Worm (Caenorhabditis elegans) whole organism, young adult: ENCODE data around the gene rps-8.

Experiments used
- F10E7.11 ChIP-seq: sonication (generic microtip); optimal IDR thresholded peaks from 2 replicates; lab custom pipeline; 2017; ENCODE audit warnings: mild to moderate bottlenecking, missing genetic modification characterization, moderate library complexity, missing compliant biosample characterization
- F37B4.10 ChIP-seq: fragments of 200-800 bp; sonication (Bioruptor generic); IDR thresholded peaks from 2 replicates; pipeline ENCODE4 v1.3.6; 2022; ENCODE audit warnings: missing genetic modification characterization, missing compliant biosample characterization
- F39B2.1 ChIP-seq: fragments of 200-800 bp; sonication (Bioruptor generic); IDR thresholded peaks from 2 replicates; pipeline ENCODE4 v1.3.6; 2022; ENCODE audit warnings: missing genetic modification reagents, missing genetic modification characterization, missing compliant biosample characterization
- K12H6.12 ChIP-seq: fragments of 200-800 bp; sonication (Bioruptor generic); optimal IDR thresholded peaks from 2 replicates; lab custom pipeline; 2018; ENCODE audit warnings: mild to moderate bottlenecking, missing genetic modification characterization, missing compliant biosample characterization
- T26A5.8 ChIP-seq: sonication (generic microtip); optimal IDR thresholded peaks from 2 replicates; lab custom pipeline; 2016; ENCODE audit warnings: missing genetic modification characterization, missing compliant biosample characterization
- Y53G8AR.9 ChIP-seq: fragments of 200-800 bp; sonication (Bioruptor generic); conservative IDR thresholded peaks from 2 replicates; pipeline ENCODE4 v1.3.6; 2022; ENCODE audit warnings: missing genetic modification reagents, missing genetic modification characterization, missing compliant biosample characterization
- Y95B8A.8 ChIP-seq: fragments of 200-800 bp; sonication (Bioruptor generic); IDR thresholded peaks from 2 replicates; pipeline ENCODE4 v1.3.6; 2022; ENCODE audit warnings: missing genetic modification reagents, missing genetic modification characterization, missing compliant biosample characterization
- aptf-3 ChIP-seq: fragments of 200-800 bp; sonication (Bioruptor generic); IDR thresholded peaks from 2 replicates; pipeline ENCODE4 v1.3.6; 2022; ENCODE audit warnings: missing genetic modification characterization, missing compliant biosample characterization
- bed-2 ChIP-seq: fragments of 200-800 bp; sonication (Bioruptor generic); IDR thresholded peaks from 2 replicates; pipeline ENCODE4 v1.3.6; 2022; ENCODE audit warnings: missing genetic modification reagents, missing genetic modification characterization, missing compliant biosample characterization
- ceh-100 ChIP-seq: fragments of 200-800 bp; sonication (Bioruptor generic); IDR thresholded peaks from 2 replicates; pipeline ENCODE4 v1.3.6; 2022; ENCODE audit warnings: missing genetic modification reagents, missing genetic modification characterization, missing compliant biosample characterization
- ceh-79 ChIP-seq: sonication (generic microtip); optimal IDR thresholded peaks from 2 replicates; lab custom pipeline; 2017; ENCODE audit warnings: mild to moderate bottlenecking, missing genetic modification characterization, missing compliant biosample characterization
- chd-7 ChIP-seq: sonication (generic microtip); optimal IDR thresholded peaks from 2 replicates; lab custom pipeline; 2016; ENCODE audit warnings: mild to moderate bottlenecking, missing genetic modification characterization, moderate library complexity, missing compliant biosample characterization
- egl-18 ChIP-seq: fragments of 200-800 bp; sonication (Bioruptor generic); IDR thresholded peaks from 2 replicates; pipeline ENCODE4 v1.3.6; 2022; ENCODE audit warnings: missing genetic modification reagents, missing genetic modification characterization, missing compliant biosample characterization
- egl-44 ChIP-seq: fragments of 200-800 bp; sonication (Bioruptor generic); IDR thresholded peaks from 2 replicates; pipeline ENCODE4 v1.3.6; 2022; ENCODE audit warnings: missing genetic modification reagents, missing genetic modification characterization, missing compliant biosample characterization
- hmg-1.2 ChIP-seq: fragments of 200-800 bp; sonication (Bioruptor generic); IDR thresholded peaks from 2 replicates; pipeline ENCODE4 v1.3.6; 2022; ENCODE audit warnings: missing genetic modification reagents, missing genetic modification characterization, missing compliant biosample characterization
- hrde-1 ChIP-seq: sonication (generic microtip); optimal IDR thresholded peaks from 2 replicates; lab custom pipeline; 2016; ENCODE audit warnings: missing genetic modification characterization, mild to moderate bottlenecking, missing compliant biosample characterization, moderate library complexity, missing genotype, missing genetic modification reagents, borderline replicate concordance
- let-607 ChIP-seq, 2 experiments: fragments of 200-800 bp in 1 of 2; sonication (Bioruptor generic) in 1 of 2; sonication (generic microtip) in 1 of 2; optimal IDR thresholded peaks; 2 replicates each; lab custom pipeline; 2016 to 2018; ENCODE audit warnings: mild to moderate bottlenecking in 2 of 2, missing compliant biosample characterization in 2 of 2, missing genetic modification characterization in 2 of 2, moderate library complexity in 2 of 2, missing genotype in 1 of 2
- lir-1 ChIP-seq: fragments of 200-800 bp; sonication (Bioruptor generic); conservative IDR thresholded peaks from 2 replicates; pipeline ENCODE4 v1.3.6; 2022; ENCODE audit warnings: missing genetic modification reagents, missing genetic modification characterization, missing compliant biosample characterization
- lsy-27 ChIP-seq: sonication (generic microtip); optimal IDR thresholded peaks from 2 replicates; lab custom pipeline; 2017; ENCODE audit warnings: missing genetic modification characterization, mild to moderate bottlenecking, missing compliant biosample characterization, antibody characterized with exemption, missing genotype, borderline replicate concordance; ENCODE audit not compliant: insufficient read depth
- madf-10 ChIP-seq: sonication (generic microtip); optimal IDR thresholded peaks from 2 replicates; lab custom pipeline; 2016; ENCODE audit warnings: mild to moderate bottlenecking, missing genetic modification characterization, missing compliant biosample characterization
- madf-6 ChIP-seq: fragments of 200-800 bp; sonication (Bioruptor generic); IDR thresholded peaks from 2 replicates; pipeline ENCODE4 v1.3.6; 2022; ENCODE audit warnings: missing genetic modification reagents, missing genetic modification characterization, missing compliant biosample characterization
- mcd-1 ChIP-seq: fragments of 200-800 bp; sonication (Bioruptor generic); IDR thresholded peaks from 2 replicates; pipeline ENCODE4 v1.3.6; 2022; ENCODE audit warnings: missing genetic modification reagents, missing genetic modification characterization, missing compliant biosample characterization
- mel-28 ChIP-seq: sonication (generic microtip); optimal IDR thresholded peaks from 2 replicates; lab custom pipeline; 2016; ENCODE audit warnings: borderline replicate concordance, mild to moderate bottlenecking, missing genetic modification characterization, missing compliant biosample characterization
- mes-4 ChIP-seq: sonication (generic microtip); optimal IDR thresholded peaks from 2 replicates; lab custom pipeline; 2016; ENCODE audit warnings: missing genotype, missing genetic modification characterization, missing compliant biosample characterization
- nhr-120 ChIP-seq: fragments of 200-800 bp; sonication (Bioruptor generic); IDR thresholded peaks from 2 replicates; pipeline ENCODE4 v1.3.6; 2022; ENCODE audit warnings: missing genetic modification characterization, missing compliant biosample characterization
- nhr-27 ChIP-seq: fragments of 200-800 bp; sonication (Bioruptor generic); optimal IDR thresholded peaks from 2 replicates; lab custom pipeline; 2018; ENCODE audit warnings: mild to moderate bottlenecking, missing genetic modification characterization, moderate library complexity, missing compliant biosample characterization
- nhr-80 ChIP-seq: sonication (generic microtip); optimal IDR thresholded peaks from 2 replicates; lab custom pipeline; 2016; ENCODE audit warnings: missing genetic modification characterization, missing compliant biosample characterization
- pbrm-1 ChIP-seq: fragments of 200-800 bp; sonication (Bioruptor generic); IDR thresholded peaks from 2 replicates; pipeline ENCODE4 v1.3.6; 2022; ENCODE audit warnings: missing genetic modification reagents, missing genetic modification characterization, missing compliant biosample characterization
- pha-4 ChIP-seq: fragments of 150-350 bp; sonication (generic microtip); optimal IDR thresholded peaks from 2 replicates; lab custom pipeline; 2014; ENCODE audit warnings: missing biosample characterization, missing genetic modification reagents, missing genetic modification characterization
- rcor-1 ChIP-seq: fragments of 200-800 bp; sonication (Bioruptor generic); IDR thresholded peaks from 2 replicates; pipeline ENCODE4 v1.3.6; 2022; ENCODE audit warnings: missing genetic modification reagents, missing genetic modification characterization, missing compliant biosample characterization
- sea-2 ChIP-seq: fragments of 200-800 bp; sonication (Bioruptor generic); IDR thresholded peaks from 2 replicates; pipeline ENCODE4 v1.3.6; 2022; ENCODE audit warnings: missing genetic modification characterization, missing compliant biosample characterization
- snpc-1.1 ChIP-seq: sonication (generic microtip); optimal IDR thresholded peaks from 2 replicates; lab custom pipeline; 2017; ENCODE audit warnings: missing genetic modification characterization, mild to moderate bottlenecking, missing compliant biosample characterization, antibody characterized with exemption, moderate library complexity, missing genotype, missing genetic modification reagents; ENCODE audit not compliant: insufficient read depth
- snpc-1.3 ChIP-seq: sonication (generic microtip); optimal IDR thresholded peaks from 2 replicates; lab custom pipeline; 2017; ENCODE audit warnings: missing genetic modification characterization, mild to moderate bottlenecking, missing compliant biosample characterization, antibody characterized with exemption, moderate library complexity, missing genotype, missing genetic modification reagents; ENCODE audit not compliant: insufficient read depth
- snpc-3.4 ChIP-seq: sonication (generic microtip); optimal IDR thresholded peaks from 2 replicates; lab custom pipeline; 2017; ENCODE audit warnings: missing genetic modification characterization, mild to moderate bottlenecking, missing compliant biosample characterization, antibody characterized with exemption, moderate library complexity, missing genotype, missing genetic modification reagents
- snpc-4 ChIP-seq, 5 experiments: fragments of 150-350 bp in 1 of 5; sonication (generic microtip) in 4 of 5; optimal IDR thresholded peaks; 2 replicates each; lab custom pipeline; 2014 to 2018; ENCODE audit warnings: missing genetic modification characterization in 5 of 5, missing biosample characterization in 3 of 5, antibody characterized with exemption in 2 of 5, mild to moderate bottlenecking in 2 of 5, missing compliant biosample characterization in 2 of 5, missing genotype in 2 of 5, moderate library complexity in 2 of 5, missing genetic modification reagents in 1 of 5
- sptf-2 ChIP-seq: fragments of 200-800 bp; sonication (Bioruptor generic); optimal IDR thresholded peaks from 2 replicates; lab custom pipeline; 2018; ENCODE audit warnings: mild to moderate bottlenecking, missing genetic modification characterization, missing compliant biosample characterization
- tbx-9 ChIP-seq: sonication (generic microtip); optimal IDR thresholded peaks from 2 replicates; lab custom pipeline; 2016; ENCODE audit warnings: borderline replicate concordance, missing genetic modification characterization, inconsistent platforms, missing compliant biosample characterization
- tlf-1 ChIP-seq: fragments of 200-800 bp; sonication (Bioruptor generic); optimal IDR thresholded peaks from 2 replicates; lab custom pipeline; 2018; ENCODE audit warnings: mild to moderate bottlenecking, missing genetic modification characterization, missing compliant biosample characterization
- unc-130 ChIP-seq: sonication (generic microtip); optimal IDR thresholded peaks from 2 replicates; lab custom pipeline; 2016; ENCODE audit warnings: missing genetic modification reagents, missing genetic modification characterization, missing compliant biosample characterization
- unc-62 ChIP-seq: fragments of 150-350 bp; optimal IDR thresholded peaks from 2 replicates; lab custom pipeline; 2014; ENCODE audit warnings: missing biosample characterization, missing genetic modification reagents, missing genetic modification characterization
- xnd-1 ChIP-seq: sonication (generic microtip); optimal IDR thresholded peaks from 2 replicates; lab custom pipeline; 2016; ENCODE audit warnings: missing genotype, missing genetic modification reagents, missing genetic modification characterization, missing compliant biosample characterization
- ztf-28 ChIP-seq: fragments of 200-800 bp; sonication (Bioruptor generic); IDR thresholded peaks from 2 replicates; pipeline ENCODE4 v1.3.6; 2022; ENCODE audit warnings: missing genetic modification reagents, missing genetic modification characterization, missing compliant biosample characterization

Gene rps-8

ce11 chrIV:7301481-7301880, 12.2 kb downstream of the rps-8 start:
- TF ChIP-seq snpc-3.4 (no peak), chd-7 (tag; lab: Kevin White, UChicago) (no peak), madf-10 (tag; lab: Kevin White, UChicago) (no peak), lsy-27 (tag; lab: Kevin White, UChicago) (no peak), mcd-1 (GFP tag; lab: Robert Waterston, UW) (no peak), tlf-1 (no peak), mel-28 (tag; lab: Kevin White, UChicago) (no peak)

DNA sequence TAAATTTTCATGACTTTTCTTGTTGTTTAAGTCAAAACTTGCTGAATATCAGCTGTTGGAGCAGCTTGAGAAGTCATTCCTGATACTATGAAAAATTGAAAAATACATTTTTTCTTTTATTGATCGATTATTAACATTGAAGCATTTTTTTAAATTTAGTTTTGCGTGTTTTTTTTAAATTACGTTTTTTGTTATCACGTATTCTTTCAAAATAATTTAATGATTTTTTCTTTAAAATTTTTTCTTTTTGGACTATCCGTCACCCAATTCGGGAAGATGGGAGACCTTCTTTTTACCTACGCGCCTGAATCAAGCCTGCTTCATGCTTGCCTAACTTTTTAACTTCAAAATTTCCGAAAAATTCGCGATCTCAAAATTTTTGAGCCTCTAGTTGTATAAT, 19.5 kb downstream of the rps-8 start, which contains the start of gene F42C5.5:
Gene F42C5.5, minus strand, starts transcription at position 101 of the 400 bp plus-strand sequence.
- TF ChIP-seq hmg-1.2 (no peak), sea-2 (GFP tag; lab: Robert Waterston, UW) (no peak), nhr-80 (tag; lab: Kevin White, UChicago) (no peak), Y53G8AR.9 (GFP tag; lab: Robert Waterston, UW) (no peak), F10E7.11 (tag; lab: Kevin White, UChicago) (no peak), F37B4.10 (no peak), bed-2 (GFP tag; lab: Robert Waterston, UW) (no peak), snpc-1.3 (no peak), egl-44 (GFP tag; lab: Robert Waterston, UW) (no peak), unc-62 (no peak), sptf-2 (GFP tag; lab: Kevin White, UChicago) (no peak), xnd-1 (tag; lab: Kevin White, UChicago) (no peak), ceh-100 (GFP tag; lab: Robert Waterston, UW) (no peak), let-607 (tag; optimal IDR thresholded peaks at IDR 0.05; lab: Kevin White, UChicago) (no peak), F39B2.1 (GFP tag; lab: Robert Waterston, UW) (no peak), tlf-1 (no peak), hrde-1 (no peak)

DNA sequence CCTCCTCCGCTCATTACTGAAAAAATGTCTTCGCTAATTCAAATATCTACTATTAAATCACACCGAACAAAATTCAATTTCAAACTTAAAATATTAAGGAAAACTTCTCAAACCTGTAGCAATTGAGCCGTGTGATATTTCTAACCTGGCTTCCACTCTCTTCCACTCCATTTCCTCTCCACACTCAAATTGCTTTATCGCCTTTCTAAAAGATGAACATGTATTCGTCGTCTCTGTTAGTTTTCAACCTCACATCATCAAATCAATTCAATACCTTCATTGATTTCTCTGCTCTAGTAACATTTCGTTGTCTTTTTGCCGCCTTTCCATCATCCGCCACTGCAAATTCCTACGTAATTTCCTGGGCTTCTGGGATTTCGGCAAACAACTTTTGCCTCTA, 21.7 kb downstream of the rps-8 start, which contains the start of gene F42C5.4:
Gene F42C5.4, minus strand, starts transcription at position 171 of the 400 bp plus-strand sequence.
- TF ChIP-seq unc-130 (GFP tag; lab: Kevin White, UChicago) = no peak
- TF ChIP-seq aptf-3 (GFP tag; lab: Robert Waterston, UW) = no peak
- no peak for TF ChIP-seq snpc-1.1
- no peak for TF ChIP-seq lir-1
- no peak for TF ChIP-seq tlf-1
- no peak for TF ChIP-seq egl-18 (GFP tag; lab: Robert Waterston, UW)
- TF ChIP-seq madf-6 (GFP tag; lab: Robert Waterston, UW) = no peak
- no peak for TF ChIP-seq ceh-79
- TF ChIP-seq nhr-27 (tag; lab: Kevin White, UChicago) = no peak
- no peak for TF ChIP-seq snpc-1.3
- TF ChIP-seq, all 124 proteins: peak for 0

- no peak for TF ChIP-seq F10E7.11 (tag; lab: Kevin White, UChicago)
Observed at ce11 chrIV:7291066-7291465, 22.6 kb downstream of the rps-8 start.

DNA sequence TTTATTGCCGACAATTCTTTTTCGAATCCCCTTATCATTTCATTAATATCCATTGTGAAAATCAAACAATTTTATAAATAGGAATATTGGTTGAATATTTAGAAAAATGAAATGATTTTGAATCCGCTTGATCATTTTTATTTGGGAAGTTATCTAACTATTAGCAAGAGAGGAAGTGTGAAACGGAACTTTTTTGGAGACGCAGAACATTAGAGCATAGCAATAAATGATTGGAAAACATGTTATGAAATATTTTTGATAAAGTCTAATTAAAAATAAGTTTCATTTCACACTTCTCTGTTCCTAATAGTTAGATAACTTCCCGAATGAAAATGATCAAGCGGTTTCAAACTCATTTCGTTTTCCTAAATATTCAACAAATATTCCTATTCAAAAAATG, 26.2 kb downstream of the rps-8 start, which contains the start of gene F42C5.3:
Gene F42C5.3, minus strand, starts transcription at position 101 of the 400 bp plus-strand sequence.
- TF ChIP-seq T26A5.8 = no peak
- TF ChIP-seq pbrm-1 (GFP tag; lab: Robert Waterston, UW) = no peak
- TF ChIP-seq pha-4 (tag; lab: Kevin White, UChicago) = no peak
- TF ChIP-seq tbx-9 (tag; lab: Kevin White, UChicago) = no peak
- TF ChIP-seq mes-4 (tag; lab: Kevin White, UChicago) = no peak
- no peak for TF ChIP-seq ztf-28
- no peak for TF ChIP-seq K12H6.12 (tag; lab: Kevin White, UChicago)
- TF ChIP-seq Y95B8A.8 (GFP tag; lab: Robert Waterston, UW) = no peak
- no peak for TF ChIP-seq snpc-1.3
- no peak for TF ChIP-seq unc-130 (GFP tag; lab: Kevin White, UChicago)
- no peak for TF ChIP-seq snpc-4 (GFP tag; optimal IDR thresholded peaks at IDR 0.05; lab: Kevin White, UChicago)
- TF ChIP-seq snpc-4 (tag; optimal IDR thresholded peaks at IDR 0.05; lab: Kevin White, UChicago) = no peak
- TF ChIP-seq nhr-120 (GFP tag; lab: Robert Waterston, UW) = no peak
- no peak for TF ChIP-seq rcor-1 (GFP tag; lab: Robert Waterston, UW)
